Worm (Caenorhabditis elegans) whole organism, young adult: Measurements from ENCODE around the gene Y5F2A.4.

ENCODE experiments used
- B0261.1 ChIP-seq: sonication (generic microtip); optimal IDR thresholded peaks from 2 replicates; lab custom pipeline; 2016; ENCODE audit warnings: mild to moderate bottlenecking, missing genetic modification characterization, moderate library complexity, missing compliant biosample characterization
- T26A5.8 ChIP-seq: sonication (generic microtip); optimal IDR thresholded peaks from 2 replicates; lab custom pipeline; 2016; ENCODE audit warnings: missing genetic modification characterization, missing compliant biosample characterization
- ama-1 ChIP-seq, 3 experiments: fragments of 150-350 bp in 1 of 3; sonication (generic microtip) in 2 of 3; optimal IDR thresholded peaks; 2 replicates each; lab custom pipeline; 2014 to 2018; ENCODE audit warnings: missing biosample characterization in 2 of 3, missing genetic modification characterization in 2 of 3, missing genetic modification reagents in 2 of 3
- dpl-1 ChIP-seq: fragments of 150-350 bp; optimal IDR thresholded peaks from 2 replicates; lab custom pipeline; 2014; ENCODE audit warnings: missing biosample characterization, missing genetic modification reagents, missing genetic modification characterization
- gei-17 ChIP-seq: fragments of 200-800 bp; sonication (Bioruptor generic); optimal IDR thresholded peaks from 2 replicates; lab custom pipeline; 2018; ENCODE audit warnings: mild to moderate bottlenecking, missing genetic modification characterization, missing compliant biosample characterization
- lin-54 ChIP-seq: fragments of 200-800 bp; sonication (Bioruptor generic); optimal IDR thresholded peaks from 2 replicates; lab custom pipeline; 2018; ENCODE audit warnings: mild to moderate bottlenecking, missing genetic modification characterization, missing compliant biosample characterization
- madf-6 ChIP-seq: fragments of 200-800 bp; sonication (Bioruptor generic); IDR thresholded peaks from 2 replicates; pipeline ENCODE4 v1.3.6; 2022; ENCODE audit warnings: missing genetic modification reagents, missing genetic modification characterization, missing compliant biosample characterization
- nfya-1 ChIP-seq: sonication (generic microtip); optimal IDR thresholded peaks from 2 replicates; lab custom pipeline; 2017; ENCODE audit warnings: antibody characterized with exemption, missing compliant biosample characterization, missing genetic modification characterization, borderline replicate concordance; ENCODE audit not compliant: insufficient read depth
- unc-62 ChIP-seq: fragments of 150-350 bp; optimal IDR thresholded peaks from 2 replicates; lab custom pipeline; 2014; ENCODE audit warnings: missing biosample characterization, missing genetic modification reagents, missing genetic modification characterization
- ztf-22 ChIP-seq: fragments of 200-800 bp; sonication (Bioruptor generic); optimal IDR thresholded peaks from 2 replicates; lab custom pipeline; 2018; ENCODE audit warnings: mild to moderate bottlenecking, missing genetic modification characterization, moderate library complexity, missing compliant biosample characterization

ce11 chrIV:11032288-11032687 lies 46.1 kb downstream of the Y5F2A.4 start, which contains the start of gene hrg-6:
- no peak for TF ChIP-seq dpl-1 (GFP tag; lab: Kevin White, UChicago)
- TF ChIP-seq madf-6: no peak
- TF ChIP-seq unc-62 (GFP tag; lab: Kevin White, UChicago): no peak
- no peak for TF ChIP-seq ztf-22 (GFP tag; lab: Kevin White, UChicago)
- no peak for TF ChIP-seq lin-54 (GFP tag; lab: Kevin White, UChicago)
- no peak for TF ChIP-seq gei-17 (GFP tag; lab: Kevin White, UChicago)
- TF ChIP-seq T26A5.8 (tag; lab: Kevin White, UChicago): no peak
- no peak for TF ChIP-seq nfya-1 (tag; lab: Kevin White, UChicago)
- no peak for TF ChIP-seq B0261.1 (tag; lab: Kevin White, UChicago)
- TF ChIP-seq ama-1 (optimal IDR thresholded peaks at IDR 0.05; lab: Kevin White, UChicago): no peak
- TF ChIP-seq ama-1 (GFP tag; optimal IDR thresholded peaks at IDR 0.05; lab: Kevin White, UChicago): no peak
